Fruit fly (Drosophila melanogaster): ENCODE results near the gene Vha100-4.
A peak's percentile ranks its signal among the peaks of the same experiment; 100 is the strongest.

Gene Vha100-4

dm6 chr3R:18398954-18399697 is 9.5 kb upstream of the Vha100-4 start, which contains the start of gene Vha100-2 (continued):
- peak; percentile 60 for TF ChIP-seq CG12769 (tag; optimal IDR thresholded peaks at IDR 0.05)
- TF ChIP-seq CG1024 (GFP tag; IDR thresholded peaks at IDR 0.05) = peak; percentile 13; the same call in 1 of the 2 replicates
- TF ChIP-seq fd96Cb (tag; optimal IDR thresholded peaks at IDR 0.05) = no peak
- TF ChIP-seq CG17186 (GFP tag; optimal IDR thresholded peaks at IDR 0.05) = peak; percentile 68
- peak; percentile 38 for TF ChIP-seq CG12391 (tag; optimal IDR thresholded peaks at IDR 0.05)
- peak; percentile 31 for TF ChIP-seq CG10366 (GFP tag; IDR thresholded peaks at IDR 0.05)
- no peak for TF ChIP-seq zen (tag; optimal IDR thresholded peaks at IDR 0.05)
- TF ChIP-seq Hr51 (GFP tag; optimal IDR thresholded peaks at IDR 0.05) = peak; percentile 27
- TF ChIP-seq ase (GFP tag; IDR thresholded peaks at IDR 0.05) = no peak; the same call in 2 of the 3 replicates
- peak; percentile 62 for TF ChIP-seq Ets97D (GFP tag; optimal IDR thresholded peaks at IDR 0.05)
- no peak for TF ChIP-seq fd3F (GFP tag; optimal IDR thresholded peaks at IDR 0.05)
- TF ChIP-seq CG11696 (GFP tag; IDR thresholded peaks at IDR 0.05) = no peak; the same call in 1 of the 2 replicates
- TF ChIP-seq CG17328 (GFP tag; IDR thresholded peaks at IDR 0.05) = no peak
- peak; percentile 81 for TF ChIP-seq sd (tag; optimal IDR thresholded peaks at IDR 0.05)
- TF ChIP-seq Abd-B (GFP tag; optimal IDR thresholded peaks at IDR 0.05) = peak; percentile 16
- peak; percentile 28 for TF ChIP-seq vvl (GFP tag; IDR thresholded peaks at IDR 0.05)
- TF ChIP-seq CG10959 (GFP tag; IDR thresholded peaks at IDR 0.05) = no peak
- TF ChIP-seq Lhr (GFP tag; optimal IDR thresholded peaks at IDR 0.05) = peak; percentile 76
- TF ChIP-seq bab2 (GFP tag; optimal IDR thresholded peaks at IDR 0.05) = no peak
- no peak for TF ChIP-seq maf-S (GFP tag; optimal IDR thresholded peaks at IDR 0.05)
- peak; percentile 86 for TF ChIP-seq CG10543 (GFP tag; optimal IDR thresholded peaks at IDR 0.05)
- TF ChIP-seq CG6689 (GFP tag; IDR thresholded peaks at IDR 0.05) = no peak; the same call in 1 of the 2 replicates
- TF ChIP-seq lilli (GFP tag; optimal IDR thresholded peaks at IDR 0.05) = no peak
- peak; percentile 37 for TF ChIP-seq kay (GFP tag; optimal IDR thresholded peaks at IDR 0.05)
- peak; percentile 49 for TF ChIP-seq CG2120 (GFP tag; optimal IDR thresholded peaks at IDR 0.05)
- no peak for TF ChIP-seq Ssrp (tag; optimal IDR thresholded peaks at IDR 0.05)
- no peak for TF ChIP-seq pb (GFP tag; optimal IDR thresholded peaks at IDR 0.05)
- no peak for TF ChIP-seq fd102C (GFP tag; optimal IDR thresholded peaks at IDR 0.05)
- peak; percentile 33; the same call in 1 of the 4 replicates for TF ChIP-seq Gug (GFP tag; IDR thresholded peaks at IDR 0.05)
- peak; percentile 98 for TF ChIP-seq scrt (GFP tag; optimal IDR thresholded peaks at IDR 0.05)
- TF ChIP-seq CG5180 (GFP tag; optimal IDR thresholded peaks at IDR 0.05) = peak; percentile 23
- no peak for TF ChIP-seq tap (tag; optimal IDR thresholded peaks at IDR 0.05)
- TF ChIP-seq CG10565 (GFP tag; optimal IDR thresholded peaks at IDR 0.05) = no peak
- TF ChIP-seq CG34422 (GFP tag; IDR thresholded peaks at IDR 0.05) = peak; percentile 42; the same call in 2 of the 3 replicates
- no peak for TF ChIP-seq CG3163 (GFP tag; optimal IDR thresholded peaks at IDR 0.05)
- TF ChIP-seq zen2 (GFP tag; IDR thresholded peaks at IDR 0.05; ENCODE audit: partially characterized antibody) = no peak
- no peak for TF ChIP-seq CG18262 (tag; optimal IDR thresholded peaks at IDR 0.05)
- peak; percentile 29 for TF ChIP-seq nom (GFP tag; optimal IDR thresholded peaks at IDR 0.05)
- TF ChIP-seq Neu2 (GFP tag; optimal IDR thresholded peaks at IDR 0.05; ENCODE audit: borderline replicate concordance) = no peak
- no peak for TF ChIP-seq Lim3 (GFP tag; IDR thresholded peaks at IDR 0.05)
- no peak for TF ChIP-seq slou (GFP tag; optimal IDR thresholded peaks at IDR 0.05)
- TF ChIP-seq CG3847 (GFP tag; IDR thresholded peaks at IDR 0.05) = no peak; the same call in none of the 2 replicates
- TF ChIP-seq CG8765 (GFP tag; IDR thresholded peaks at IDR 0.05) = no peak
- TF ChIP-seq CG18599 (GFP tag; optimal IDR thresholded peaks at IDR 0.05) = peak; percentile 38
- no peak for TF ChIP-seq wor (GFP tag; IDR thresholded peaks at IDR 0.05)
- TF ChIP-seq CG17912 (GFP tag; optimal IDR thresholded peaks at IDR 0.05) = no peak
- TF ChIP-seq NFAT (GFP tag; IDR thresholded peaks at IDR 0.05) = peak; percentile 70
- TF ChIP-seq CG7271 (tag; optimal IDR thresholded peaks at IDR 0.05) = no peak
- TF ChIP-seq BEAF-32 (GFP tag; optimal IDR thresholded peaks at IDR 0.05) = peak; percentile 45

Data from whole organism, embryonic.